Worm (Caenorhabditis elegans) whole organism, young adult: ENCODE results near the gene Y54G11A.19.

Source experiments
- B0336.3 ChIP-seq: fragments of 200-800 bp; sonication (Bioruptor generic); IDR thresholded peaks from 2 replicates; pipeline ENCODE4 v1.3.6; 2022; ENCODE audit warnings: missing genetic modification characterization, missing compliant biosample characterization
- C06A6.2 ChIP-seq: fragments of 200-800 bp; sonication (Bioruptor generic); conservative IDR thresholded peaks from 2 replicates; pipeline ENCODE4 v1.3.6; 2022; ENCODE audit warnings: missing genetic modification characterization, missing compliant biosample characterization
- C17E4.6 ChIP-seq: fragments of 200-800 bp; sonication (Bioruptor generic); IDR thresholded peaks from 2 replicates; pipeline ENCODE4 v1.3.6; 2022; ENCODE audit warnings: missing genetic modification reagents, missing genetic modification characterization, missing compliant biosample characterization
- F49E8.2 ChIP-seq: sonication (generic microtip); optimal IDR thresholded peaks from 3 replicates; lab custom pipeline; 2017; ENCODE audit warnings: missing genetic modification characterization, mild to moderate bottlenecking, missing compliant biosample characterization, antibody characterized with exemption, moderate library complexity; ENCODE audit not compliant: insufficient read depth
- Y53G8AR.9 ChIP-seq: fragments of 200-800 bp; sonication (Bioruptor generic); conservative IDR thresholded peaks from 2 replicates; pipeline ENCODE4 v1.3.6; 2022; ENCODE audit warnings: missing genetic modification reagents, missing genetic modification characterization, missing compliant biosample characterization
- Y56A3A.18 ChIP-seq: fragments of 200-800 bp; sonication (Bioruptor generic); IDR thresholded peaks from 2 replicates; pipeline ENCODE4 v1.3.6; 2022; ENCODE audit warnings: missing genetic modification reagents, missing genetic modification characterization, missing compliant biosample characterization
- Y95B8A.8 ChIP-seq: fragments of 200-800 bp; sonication (Bioruptor generic); IDR thresholded peaks from 2 replicates; pipeline ENCODE4 v1.3.6; 2022; ENCODE audit warnings: missing genetic modification reagents, missing genetic modification characterization, missing compliant biosample characterization
- ZK185.1 ChIP-seq: sonication (generic microtip); optimal IDR thresholded peaks from 2 replicates; lab custom pipeline; 2016; ENCODE audit warnings: mild to moderate bottlenecking, missing genetic modification characterization, missing compliant biosample characterization; ENCODE audit not compliant: poor library complexity, severe bottlenecking
- ama-1 ChIP-seq, 3 experiments: fragments of 150-350 bp in 1 of 3; sonication (generic microtip) in 2 of 3; optimal IDR thresholded peaks; 2 replicates each; lab custom pipeline; 2014 to 2018; ENCODE audit warnings: missing biosample characterization in 2 of 3, missing genetic modification characterization in 2 of 3, missing genetic modification reagents in 2 of 3
- aptf-2 ChIP-seq: fragments of 200-800 bp; sonication (Bioruptor generic); conservative IDR thresholded peaks from 2 replicates; pipeline ENCODE4 v1.3.6; 2022; ENCODE audit warnings: missing genetic modification reagents, missing genetic modification characterization, missing compliant biosample characterization
- atf-7 ChIP-seq: sonication (generic microtip); optimal IDR thresholded peaks from 2 replicates; lab custom pipeline; 2017; ENCODE audit warnings: mild to moderate bottlenecking, missing genetic modification characterization, missing compliant biosample characterization
- athp-1 ChIP-seq: sonication (generic microtip); optimal IDR thresholded peaks from 2 replicates; lab custom pipeline; 2017; ENCODE audit warnings: mild to moderate bottlenecking, missing genetic modification characterization, missing compliant biosample characterization
- bed-1 ChIP-seq: fragments of 200-800 bp; sonication (Bioruptor generic); IDR thresholded peaks from 2 replicates; pipeline ENCODE4 v1.3.6; 2022; ENCODE audit warnings: missing genetic modification reagents, missing genetic modification characterization, missing compliant biosample characterization
- bed-2 ChIP-seq: fragments of 200-800 bp; sonication (Bioruptor generic); IDR thresholded peaks from 2 replicates; pipeline ENCODE4 v1.3.6; 2022; ENCODE audit warnings: missing genetic modification reagents, missing genetic modification characterization, missing compliant biosample characterization
- ceh-27 ChIP-seq: fragments of 200-800 bp; sonication (Bioruptor generic); optimal IDR thresholded peaks from 2 replicates; lab custom pipeline; 2018; ENCODE audit warnings: mild to moderate bottlenecking, missing genetic modification characterization, moderate library complexity, missing compliant biosample characterization
- ceh-40 ChIP-seq: fragments of 200-800 bp; sonication (Bioruptor generic); IDR thresholded peaks from 2 replicates; pipeline ENCODE4 v1.3.6; 2022; ENCODE audit warnings: missing genetic modification characterization, missing compliant biosample characterization
- ceh-91 ChIP-seq: fragments of 200-800 bp; sonication (Bioruptor generic); IDR thresholded peaks from 2 replicates; pipeline ENCODE4 v1.3.6; 2022; ENCODE audit warnings: missing genetic modification reagents, missing genetic modification characterization, missing compliant biosample characterization
- die-1 ChIP-seq: sonication (generic microtip); optimal IDR thresholded peaks from 2 replicates; lab custom pipeline; 2016; ENCODE audit warnings: missing genotype, mild to moderate bottlenecking, missing genetic modification characterization, missing compliant biosample characterization
- dox-1 ChIP-seq: fragments of 200-800 bp; sonication (Bioruptor generic); IDR thresholded peaks from 2 replicates; pipeline ENCODE4 v1.3.6; 2022; ENCODE audit warnings: missing genetic modification reagents, missing genetic modification characterization, missing compliant biosample characterization
- egl-18 ChIP-seq: fragments of 200-800 bp; sonication (Bioruptor generic); IDR thresholded peaks from 2 replicates; pipeline ENCODE4 v1.3.6; 2022; ENCODE audit warnings: missing genetic modification reagents, missing genetic modification characterization, missing compliant biosample characterization
- egl-44 ChIP-seq: fragments of 200-800 bp; sonication (Bioruptor generic); IDR thresholded peaks from 2 replicates; pipeline ENCODE4 v1.3.6; 2022; ENCODE audit warnings: missing genetic modification reagents, missing genetic modification characterization, missing compliant biosample characterization
- egrh-3 ChIP-seq: fragments of 200-800 bp; sonication (Bioruptor generic); IDR thresholded peaks from 2 replicates; pipeline ENCODE4 v1.3.6; 2022; ENCODE audit warnings: missing genetic modification reagents, missing genetic modification characterization, missing compliant biosample characterization
- ekl-4 ChIP-seq: fragments of 200-800 bp; sonication (Bioruptor generic); IDR thresholded peaks from 2 replicates; pipeline ENCODE4 v1.3.6; 2022; ENCODE audit warnings: missing genetic modification reagents, missing genetic modification characterization, missing compliant biosample characterization
- ets-4 ChIP-seq: fragments of 200-800 bp; sonication (Bioruptor generic); optimal IDR thresholded peaks from 2 replicates; lab custom pipeline; 2018; ENCODE audit warnings: mild to moderate bottlenecking, missing genetic modification characterization, missing compliant biosample characterization
- gei-17 ChIP-seq: fragments of 200-800 bp; sonication (Bioruptor generic); optimal IDR thresholded peaks from 2 replicates; lab custom pipeline; 2018; ENCODE audit warnings: mild to moderate bottlenecking, missing genetic modification characterization, missing compliant biosample characterization
- hlh-12 ChIP-seq: sonication (generic microtip); optimal IDR thresholded peaks from 2 replicates; lab custom pipeline; 2016; ENCODE audit warnings: missing genetic modification characterization, missing compliant biosample characterization
- madf-10 ChIP-seq: sonication (generic microtip); optimal IDR thresholded peaks from 2 replicates; lab custom pipeline; 2016; ENCODE audit warnings: mild to moderate bottlenecking, missing genetic modification characterization, missing compliant biosample characterization
- mcd-1 ChIP-seq: fragments of 200-800 bp; sonication (Bioruptor generic); IDR thresholded peaks from 2 replicates; pipeline ENCODE4 v1.3.6; 2022; ENCODE audit warnings: missing genetic modification reagents, missing genetic modification characterization, missing compliant biosample characterization
- mel-28 ChIP-seq: sonication (generic microtip); optimal IDR thresholded peaks from 2 replicates; lab custom pipeline; 2016; ENCODE audit warnings: borderline replicate concordance, mild to moderate bottlenecking, missing genetic modification characterization, missing compliant biosample characterization
- mxl-1 ChIP-seq: sonication (generic microtip); optimal IDR thresholded peaks from 2 replicates; lab custom pipeline; 2016; ENCODE audit warnings: missing genetic modification characterization, missing compliant biosample characterization
- nhr-27 ChIP-seq: fragments of 200-800 bp; sonication (Bioruptor generic); optimal IDR thresholded peaks from 2 replicates; lab custom pipeline; 2018; ENCODE audit warnings: mild to moderate bottlenecking, missing genetic modification characterization, moderate library complexity, missing compliant biosample characterization
- nhr-90 ChIP-seq: sonication (generic microtip); optimal IDR thresholded peaks from 2 replicates; lab custom pipeline; 2016; ENCODE audit warnings: missing genotype, mild to moderate bottlenecking, missing genetic modification characterization, missing compliant biosample characterization
- rcor-1 ChIP-seq: fragments of 200-800 bp; sonication (Bioruptor generic); IDR thresholded peaks from 2 replicates; pipeline ENCODE4 v1.3.6; 2022; ENCODE audit warnings: missing genetic modification reagents, missing genetic modification characterization, missing compliant biosample characterization
- rec-8 ChIP-seq, 2 experiments: sonication (generic microtip); optimal IDR thresholded peaks; 2 replicates each; lab custom pipeline; 2016; ENCODE audit warnings: mild to moderate bottlenecking in 2 of 2, missing genetic modification characterization in 2 of 2, missing genetic modification reagents in 2 of 2, missing genotype in 2 of 2, missing biosample characterization in 1 of 2, missing compliant biosample characterization in 1 of 2, moderate library complexity in 1 of 2
- snpc-1.3 ChIP-seq: sonication (generic microtip); optimal IDR thresholded peaks from 2 replicates; lab custom pipeline; 2017; ENCODE audit warnings: missing genetic modification characterization, mild to moderate bottlenecking, missing compliant biosample characterization, antibody characterized with exemption, moderate library complexity, missing genotype, missing genetic modification reagents; ENCODE audit not compliant: insufficient read depth
- snpc-3.4 ChIP-seq: sonication (generic microtip); optimal IDR thresholded peaks from 2 replicates; lab custom pipeline; 2017; ENCODE audit warnings: missing genetic modification characterization, mild to moderate bottlenecking, missing compliant biosample characterization, antibody characterized with exemption, moderate library complexity, missing genotype, missing genetic modification reagents
- somi-1 ChIP-seq: fragments of 200-800 bp; sonication (Bioruptor generic); optimal IDR thresholded peaks from 2 replicates; lab custom pipeline; 2018; ENCODE audit warnings: mild to moderate bottlenecking, missing genetic modification characterization, missing compliant biosample characterization
- unc-130 ChIP-seq: sonication (generic microtip); optimal IDR thresholded peaks from 2 replicates; lab custom pipeline; 2016; ENCODE audit warnings: missing genetic modification reagents, missing genetic modification characterization, missing compliant biosample characterization
- unc-62 ChIP-seq: fragments of 150-350 bp; optimal IDR thresholded peaks from 2 replicates; lab custom pipeline; 2014; ENCODE audit warnings: missing biosample characterization, missing genetic modification reagents, missing genetic modification characterization
- xnd-1 ChIP-seq: sonication (generic microtip); optimal IDR thresholded peaks from 2 replicates; lab custom pipeline; 2016; ENCODE audit warnings: missing genotype, missing genetic modification reagents, missing genetic modification characterization, missing compliant biosample characterization
- zfh-2 ChIP-seq: fragments of 200-800 bp; sonication (Bioruptor generic); conservative IDR thresholded peaks from 2 replicates; pipeline ENCODE4 v1.3.6; 2022; ENCODE audit warnings: missing genetic modification reagents, missing genetic modification characterization, missing compliant biosample characterization
- ztf-26 ChIP-seq: sonication (generic microtip); optimal IDR thresholded peaks from 2 replicates; lab custom pipeline; 2017; ENCODE audit warnings: missing genetic modification characterization, missing compliant biosample characterization
- ztf-3 ChIP-seq: fragments of 200-800 bp; sonication (Bioruptor generic); optimal IDR thresholded peaks from 2 replicates; lab custom pipeline; 2018; ENCODE audit warnings: mild to moderate bottlenecking, missing genetic modification characterization, missing compliant biosample characterization
- ztf-6 ChIP-seq: fragments of 200-800 bp; sonication (Bioruptor generic); IDR thresholded peaks from 2 replicates; pipeline ENCODE4 v1.3.6; 2022; ENCODE audit warnings: missing genetic modification reagents, missing genetic modification characterization, missing compliant biosample characterization

Gene Y54G11A.19

ce11 chrII:14269142-14269593, 12.5 kb upstream of the Y54G11A.19 start, which contains the start of gene Y54G11A.1:
Gene Y54G11A.1, minus strand, starts transcription at chrII:14269192.
- no peak for TF ChIP-seq bed-1 (GFP tag; lab: Robert Waterston, UW)
- TF ChIP-seq snpc-1.3 (tag; lab: Kevin White, UChicago) = no peak
- no peak for TF ChIP-seq C17E4.6 (GFP tag; lab: Robert Waterston, UW)
- TF ChIP-seq ets-4 = no peak
- no peak for TF ChIP-seq egl-18 (GFP tag; lab: Robert Waterston, UW)
- no peak for TF ChIP-seq madf-10 (tag; lab: Kevin White, UChicago)
- no peak for TF ChIP-seq unc-130
- TF ChIP-seq mel-28 (tag; lab: Kevin White, UChicago) = no peak
- TF ChIP-seq somi-1 = no peak
- TF ChIP-seq mxl-1 = no peak
- no peak for TF ChIP-seq nhr-27 (tag; lab: Kevin White, UChicago)
- no peak for TF ChIP-seq bed-2 (GFP tag; lab: Robert Waterston, UW)
- TF ChIP-seq snpc-3.4 (tag; lab: Kevin White, UChicago) = no peak
- TF ChIP-seq ztf-26 = no peak
- no peak for TF ChIP-seq dox-1
- no peak for TF ChIP-seq egl-44 (GFP tag; lab: Robert Waterston, UW)
- no peak for TF ChIP-seq C06A6.2 (GFP tag; lab: Robert Waterston, UW)
- no peak for TF ChIP-seq Y53G8AR.9 (GFP tag; lab: Robert Waterston, UW)
- no peak for TF ChIP-seq ceh-27 (GFP tag; lab: Kevin White, UChicago)
- TF ChIP-seq, all 124 proteins: peak for 0

- TF ChIP-seq gei-17 (GFP tag; lab: Kevin White, UChicago) (no peak), ztf-26 (no peak), die-1 (tag; lab: Kevin White, UChicago) (no peak), ets-4 (no peak), egrh-3 (GFP tag; lab: Robert Waterston, UW) (peak; percentile 45; the same call in 1 of the 2 replicates), ZK185.1 (no peak), snpc-3.4 (tag; lab: Kevin White, UChicago) (no peak), mcd-1 (GFP tag; lab: Robert Waterston, UW) (no peak), zfh-2 (GFP tag; lab: Robert Waterston, UW) (peak; percentile 54)
Observed at ce11 chrII:14257943-14258342, 1.3 kb upstream of the Y54G11A.19 start.

- peak; percentile 29 for TF ChIP-seq xnd-1 (tag; lab: Kevin White, UChicago)
- TF ChIP-seq ekl-4 (GFP tag; lab: Robert Waterston, UW) = 0 out of 2 replicates have a peak, but pooled peaks have one; percentile 19
- TF ChIP-seq ztf-6 (GFP tag; lab: Robert Waterston, UW) = no peak
- TF ChIP-seq ztf-3 (GFP tag; lab: Kevin White, UChicago) = no peak
- no peak for TF ChIP-seq rec-8 (tag; optimal IDR thresholded peaks at IDR 0.05; lab: Kevin White, UChicago)
- TF ChIP-seq ama-1 (optimal IDR thresholded peaks at IDR 0.05; lab: Kevin White, UChicago) = no peak
- no peak for TF ChIP-seq ama-1 (GFP tag; optimal IDR thresholded peaks at IDR 0.05; lab: Kevin White, UChicago)
- TF ChIP-seq aptf-2 = no peak
- no peak for TF ChIP-seq mcd-1 (GFP tag; lab: Robert Waterston, UW)
- no peak for TF ChIP-seq Y53G8AR.9 (GFP tag; lab: Robert Waterston, UW)
- no peak for TF ChIP-seq nhr-90 (tag; lab: Kevin White, UChicago)
- TF ChIP-seq unc-130 = no peak
- TF ChIP-seq atf-7 = peak; percentile 45
- TF ChIP-seq Y56A3A.18 = no peak
- TF ChIP-seq ceh-91 = 0 out of 2 replicates have a peak, but pooled peaks have one; percentile 19
- TF ChIP-seq unc-62 (GFP tag; lab: Kevin White, UChicago) = no peak
- no peak for TF ChIP-seq C17E4.6 (GFP tag; lab: Robert Waterston, UW)
- TF ChIP-seq ceh-40 (GFP tag; lab: Robert Waterston, UW) = no peak
- no peak for TF ChIP-seq rcor-1 (GFP tag; lab: Robert Waterston, UW)
- peak; percentile 26 for TF ChIP-seq mel-28 (tag; lab: Kevin White, UChicago)
- no peak for TF ChIP-seq zfh-2 (GFP tag; lab: Robert Waterston, UW)
- TF ChIP-seq hlh-12 (tag; lab: Kevin White, UChicago) = no peak
- TF ChIP-seq athp-1 (tag; lab: Kevin White, UChicago) = peak; percentile 32
- TF ChIP-seq Y95B8A.8 = no peak
- no peak for TF ChIP-seq nhr-27 (tag; lab: Kevin White, UChicago)
- TF ChIP-seq ztf-26 = no peak
- TF ChIP-seq F49E8.2 (tag; lab: Kevin White, UChicago) = no peak
- 0 out of 2 replicates have a peak, but pooled peaks have one; percentile 9 for TF ChIP-seq B0336.3 (GFP tag; lab: Robert Waterston, UW)
Observed at ce11 chrII:14255850-14256249, 829 bp downstream of the Y54G11A.19 start.
